Worm (Caenorhabditis elegans) whole organism, L2 larva: ENCODE results near the gene C05D9.4.
A peak's percentile ranks its signal among the peaks of the same experiment; 100 is the strongest.

Experiments
- C34F6.9 ChIP-seq: fragments of 150-350 bp; optimal IDR thresholded peaks from 2 replicates; lab custom pipeline; 2014; ENCODE audit warnings: missing biosample characterization, missing genetic modification characterization
- F13H6.1 ChIP-seq: sonication (generic microtip); optimal IDR thresholded peaks from 2 replicates; lab custom pipeline; 2016; ENCODE audit warnings: missing genetic modification characterization, missing compliant biosample characterization
- R02D3.7 ChIP-seq: fragments of 150-350 bp; optimal IDR thresholded peaks from 2 replicates; lab custom pipeline; 2014; ENCODE audit warnings: missing biosample characterization, missing genetic modification characterization
- Y55F3AM.14 ChIP-seq: fragments of 200-800 bp; sonication (Bioruptor generic); optimal IDR thresholded peaks from 2 replicates; lab custom pipeline; 2018; ENCODE audit warnings: mild to moderate bottlenecking, missing genetic modification characterization, missing compliant biosample characterization
- ZK546.5 ChIP-seq: sonication (generic microtip); optimal IDR thresholded peaks from 2 replicates; lab custom pipeline; 2017; ENCODE audit warnings: missing biosample characterization, missing genetic modification characterization
- alr-1 ChIP-seq: fragments of 150-350 bp; optimal IDR thresholded peaks from 2 replicates; lab custom pipeline; 2014; ENCODE audit warnings: missing biosample characterization, missing genetic modification characterization
- aly-2 ChIP-seq: fragments of 150-350 bp; optimal IDR thresholded peaks from 2 replicates; lab custom pipeline; 2014; ENCODE audit warnings: missing biosample characterization, missing genetic modification characterization
- ama-1 ChIP-seq: fragments of 150-350 bp; optimal IDR thresholded peaks from 2 replicates; lab custom pipeline; 2018; ENCODE audit warnings: inconsistent platforms
- blmp-1 ChIP-seq: sonication (generic microtip); optimal IDR thresholded peaks from 2 replicates; lab custom pipeline; 2017; ENCODE audit warnings: missing genetic modification characterization, mild to moderate bottlenecking, missing compliant biosample characterization, antibody characterized with exemption, moderate library complexity; ENCODE audit not compliant: insufficient read depth
- ceh-16 ChIP-seq: fragments of 150-350 bp; optimal IDR thresholded peaks from 2 replicates; lab custom pipeline; 2014; ENCODE audit warnings: missing biosample characterization, missing genetic modification characterization
- ceh-82 ChIP-seq: fragments of 150-350 bp; optimal IDR thresholded peaks from 2 replicates; lab custom pipeline; 2014; ENCODE audit warnings: missing biosample characterization, missing genetic modification characterization
- crh-2 ChIP-seq: sonication (generic microtip); optimal IDR thresholded peaks from 2 replicates; lab custom pipeline; 2017; ENCODE audit warnings: missing biosample characterization, missing genetic modification characterization
- dmd-4 ChIP-seq: sonication (generic microtip); optimal IDR thresholded peaks from 2 replicates; lab custom pipeline; 2017; ENCODE audit warnings: missing biosample characterization, missing genetic modification characterization
- egl-27 ChIP-seq: sonication (generic microtip); optimal IDR thresholded peaks from 3 replicates; lab custom pipeline; 2017; ENCODE audit warnings: missing biosample characterization, missing genetic modification reagents, missing genetic modification characterization
- elt-1 ChIP-seq: fragments of 150-350 bp; optimal IDR thresholded peaks from 2 replicates; lab custom pipeline; 2014; ENCODE audit warnings: missing biosample characterization, missing genetic modification characterization
- elt-3 ChIP-seq: sonication (generic microtip); optimal IDR thresholded peaks from 2 replicates; lab custom pipeline; 2017; ENCODE audit warnings: missing biosample characterization, missing genetic modification characterization
- fos-1 ChIP-seq: fragments of 150-350 bp; optimal IDR thresholded peaks from 2 replicates; lab custom pipeline; 2014; ENCODE audit warnings: missing biosample characterization, missing genetic modification characterization
- gmeb-1 ChIP-seq: fragments of 150-350 bp; optimal IDR thresholded peaks from 2 replicates; lab custom pipeline; 2014; ENCODE audit warnings: missing biosample characterization, missing genetic modification characterization
- lin-11 ChIP-seq: fragments of 150-350 bp; sonication (generic microtip); optimal IDR thresholded peaks from 2 replicates; lab custom pipeline; 2014; ENCODE audit warnings: missing biosample characterization, missing genetic modification characterization, inconsistent platforms, mixed read lengths
- lin-13 ChIP-seq: fragments of 150-350 bp; optimal IDR thresholded peaks from 2 replicates; lab custom pipeline; 2014; ENCODE audit warnings: missing biosample characterization, missing genetic modification reagents, missing genetic modification characterization
- lin-39 ChIP-seq: fragments of 150-350 bp; optimal IDR thresholded peaks from 2 replicates; lab custom pipeline; 2014; ENCODE audit warnings: missing biosample characterization, missing genetic modification reagents, missing genetic modification characterization
- mab-5 ChIP-seq: fragments of 150-350 bp; optimal IDR thresholded peaks from 2 replicates; lab custom pipeline; 2014; ENCODE audit warnings: missing biosample characterization, missing genetic modification characterization
- mbf-1 ChIP-seq: sonication (generic microtip); optimal IDR thresholded peaks from 2 replicates; lab custom pipeline; 2017; ENCODE audit warnings: missing biosample characterization, missing genetic modification characterization
- mdl-1 ChIP-seq, 2 experiments: fragments of 150-350 bp in 1 of 2; sonication (generic microtip) in 1 of 2; optimal IDR thresholded peaks; 2 replicates each; lab custom pipeline; 2017; ENCODE audit warnings: missing biosample characterization in 2 of 2, missing genetic modification characterization in 2 of 2
- nhr-10 ChIP-seq: sonication (generic microtip); optimal IDR thresholded peaks from 2 replicates; lab custom pipeline; 2017; ENCODE audit warnings: missing biosample characterization, missing genetic modification characterization
- nhr-11 ChIP-seq: fragments of 150-350 bp; optimal IDR thresholded peaks from 2 replicates; lab custom pipeline; 2014; ENCODE audit warnings: missing biosample characterization, missing genetic modification characterization
- nhr-12 ChIP-seq: fragments of 150-350 bp; optimal IDR thresholded peaks from 2 replicates; lab custom pipeline; 2014; ENCODE audit warnings: missing biosample characterization, missing genetic modification characterization
- nhr-129 ChIP-seq: fragments of 150-350 bp; optimal IDR thresholded peaks from 2 replicates; lab custom pipeline; 2014; ENCODE audit warnings: missing biosample characterization, missing genetic modification characterization
- nhr-21 ChIP-seq: fragments of 150-350 bp; optimal IDR thresholded peaks from 2 replicates; lab custom pipeline; 2014; ENCODE audit warnings: missing biosample characterization, missing genetic modification characterization
- nhr-23 ChIP-seq: fragments of 150-350 bp; optimal IDR thresholded peaks from 2 replicates; lab custom pipeline; 2014; ENCODE audit warnings: missing biosample characterization, missing genetic modification reagents, missing genetic modification characterization
- nhr-237 ChIP-seq: fragments of 150-350 bp; optimal IDR thresholded peaks from 2 replicates; lab custom pipeline; 2014; ENCODE audit warnings: missing biosample characterization, missing genetic modification characterization
- nhr-25 ChIP-seq: fragments of 150-350 bp; sonication (generic microtip); optimal IDR thresholded peaks from 3 replicates; lab custom pipeline; 2014; ENCODE audit warnings: missing biosample characterization, missing genetic modification characterization
- nhr-6 ChIP-seq: fragments of 150-350 bp; optimal IDR thresholded peaks from 2 replicates; lab custom pipeline; 2014; ENCODE audit warnings: missing biosample characterization, missing genetic modification characterization
- nhr-77 ChIP-seq: fragments of 150-350 bp; optimal IDR thresholded peaks from 2 replicates; lab custom pipeline; 2014; ENCODE audit warnings: missing biosample characterization, missing genetic modification characterization
- peb-1 ChIP-seq: fragments of 150-350 bp; optimal IDR thresholded peaks from 2 replicates; lab custom pipeline; 2014; ENCODE audit warnings: missing biosample characterization, missing genetic modification characterization
- sem-4 ChIP-seq: fragments of 150-350 bp; optimal IDR thresholded peaks from 2 replicates; lab custom pipeline; 2014; ENCODE audit warnings: missing biosample characterization, missing genetic modification reagents, missing genetic modification characterization
- skn-1 ChIP-seq: sonication (generic microtip); optimal IDR thresholded peaks from 2 replicates; lab custom pipeline; 2017; ENCODE audit warnings: missing biosample characterization, missing genetic modification characterization
- sma-3 ChIP-seq: sonication (generic microtip); optimal IDR thresholded peaks from 2 replicates; lab custom pipeline; 2016; ENCODE audit warnings: missing genetic modification reagents, missing genetic modification characterization, missing compliant biosample characterization
- sma-9 ChIP-seq, 2 experiments: fragments of 150-350 bp in 1 of 2; sonication (generic microtip) in 1 of 2; optimal IDR thresholded peaks; 2 replicates each; lab custom pipeline; 2014 to 2016; ENCODE audit warnings: missing genetic modification characterization in 2 of 2, mild to moderate bottlenecking in 1 of 2, missing biosample characterization in 1 of 2, missing compliant biosample characterization in 1 of 2, missing genetic modification reagents in 1 of 2, moderate library complexity in 1 of 2
- snpc-4 ChIP-seq: fragments of 150-350 bp; optimal IDR thresholded peaks from 2 replicates; lab custom pipeline; 2014; ENCODE audit warnings: missing biosample characterization, missing genetic modification characterization
- unc-39 ChIP-seq: fragments of 150-350 bp; optimal IDR thresholded peaks from 2 replicates; lab custom pipeline; 2014; ENCODE audit warnings: missing biosample characterization, missing genetic modification characterization
- unc-55 ChIP-seq: fragments of 150-350 bp; sonication (generic microtip); optimal IDR thresholded peaks from 3 replicates; lab custom pipeline; 2014; ENCODE audit warnings: missing biosample characterization, missing genetic modification reagents, missing genetic modification characterization
- unc-62 ChIP-seq: fragments of 150-350 bp; optimal IDR thresholded peaks from 2 replicates; lab custom pipeline; 2014; ENCODE audit warnings: missing biosample characterization, missing genetic modification reagents, missing genetic modification characterization
- zag-1 ChIP-seq: fragments of 150-350 bp; optimal IDR thresholded peaks from 2 replicates; lab custom pipeline; 2014; ENCODE audit warnings: missing biosample characterization, missing genetic modification characterization
- ztf-1 ChIP-seq: fragments of 200-800 bp; sonication (Bioruptor generic); conservative IDR thresholded peaks from 2 replicates; pipeline ENCODE4 v1.3.6; 2022; ENCODE audit warnings: missing genetic modification characterization, missing compliant biosample characterization
- ztf-11 ChIP-seq: sonication (generic microtip); optimal IDR thresholded peaks from 2 replicates; lab custom pipeline; 2017; ENCODE audit warnings: missing biosample characterization, missing genetic modification characterization
- ztf-4 ChIP-seq: fragments of 150-350 bp; optimal IDR thresholded peaks from 2 replicates; lab custom pipeline; 2014; ENCODE audit warnings: missing biosample characterization, missing genetic modification characterization

C05D9.4 gene

DNA sequence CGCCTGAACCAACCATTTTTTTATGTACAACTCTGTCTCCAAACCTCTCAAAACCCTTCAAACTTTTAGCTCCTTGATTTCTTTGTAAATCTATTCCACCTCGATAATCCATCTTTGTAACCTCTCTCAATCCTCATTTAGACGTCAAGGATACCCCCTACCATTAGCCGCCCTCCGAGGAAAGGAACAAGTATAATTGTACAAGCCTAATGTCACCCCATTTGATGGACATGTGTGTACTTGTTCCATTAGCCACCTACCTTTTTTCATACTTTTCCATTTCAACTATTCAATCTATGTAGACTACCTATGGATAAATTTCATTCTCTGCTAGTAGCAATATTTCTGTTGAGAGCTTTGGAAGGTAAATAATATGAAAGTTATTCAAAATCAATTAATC is at the start of gene C05D9.4:
Gene C05D9.4, plus strand, starts transcription at position 301 of the 400 bp plus-strand sequence.
- TF ChIP-seq egl-27 (tag; lab: Kevin White, UChicago) (no peak), nhr-12 (tag; lab: Kevin White, UChicago) (no peak), C34F6.9 (tag; lab: Kevin White, UChicago) (no peak), nhr-77 (no peak), mab-5 (tag; lab: Kevin White, UChicago) (no peak), lin-39 (tag; lab: Kevin White, UChicago) (no peak), ceh-82 (tag; lab: Kevin White, UChicago) (no peak), lin-13 (GFP tag; lab: Kevin White, UChicago) (no peak), nhr-25 (tag; lab: Kevin White, UChicago) (no peak), nhr-237 (no peak), nhr-129 (tag; lab: Kevin White, UChicago) (no peak), sma-3 (GFP tag; lab: Kevin White, UChicago) (no peak), lin-11 (tag; lab: Kevin White, UChicago) (no peak), unc-39 (no peak)

DNA sequence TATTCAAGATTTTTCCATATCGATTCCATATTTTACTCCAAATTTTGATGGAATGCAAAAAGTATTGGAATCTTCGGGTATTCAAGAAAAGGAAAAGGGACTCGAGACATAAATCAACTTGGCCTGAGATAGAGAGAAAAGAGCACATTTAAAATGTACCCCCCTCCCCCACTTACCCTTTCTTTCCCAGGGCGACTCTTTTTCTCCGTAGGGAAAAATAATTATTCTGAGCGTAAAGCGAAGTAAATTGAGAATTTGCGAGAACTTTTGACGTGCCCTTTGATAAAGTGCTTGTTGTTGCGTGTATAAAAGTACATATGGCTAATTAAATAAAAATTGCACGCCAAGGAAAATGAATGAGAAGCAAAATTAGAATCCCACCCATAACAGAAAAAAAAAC is 47.2 kb upstream of the C05D9.4 start:
- TF ChIP-seq sma-9 (GFP tag; optimal IDR thresholded peaks at IDR 0.05; lab: Kevin White, UChicago) (no peak), sma-9 (tag; optimal IDR thresholded peaks at IDR 0.05; lab: Kevin White, UChicago) (no peak), mab-5 (tag; lab: Kevin White, UChicago) (peak; percentile 79)
- TF ChIP-seq, all 48 proteins: peak for 1

DNA sequence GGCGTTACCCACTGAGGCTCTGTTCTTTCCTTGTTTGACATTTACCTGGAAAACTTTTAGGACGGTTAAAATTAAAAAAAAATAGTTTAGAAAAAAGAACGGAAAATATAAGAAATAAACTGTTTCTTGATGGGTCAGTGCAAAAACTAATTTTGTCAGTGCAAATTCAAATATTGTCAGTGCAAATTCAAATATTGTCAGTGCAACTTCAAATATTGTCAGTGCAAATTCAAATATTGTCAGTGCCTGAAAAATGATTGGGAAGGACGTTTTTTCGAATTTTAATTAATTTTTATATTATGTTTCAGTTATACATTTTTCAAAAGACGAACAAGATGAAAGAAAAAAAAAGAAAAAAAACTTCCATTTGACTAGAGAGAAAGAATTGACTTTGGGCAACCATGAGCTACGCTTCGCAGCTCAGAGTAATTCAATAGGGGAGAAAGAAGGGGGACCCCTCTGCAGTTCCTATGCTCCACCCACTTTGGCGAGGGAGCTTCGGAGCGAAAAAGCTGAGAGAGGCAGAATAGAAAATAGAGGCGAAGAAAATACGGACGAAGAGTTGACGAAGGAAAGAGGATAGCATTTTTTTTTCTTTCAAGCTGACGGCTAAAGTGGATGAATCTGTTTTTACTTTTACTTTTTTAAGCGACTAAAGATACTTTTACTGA is 45.3 kb upstream of the C05D9.4 start, which contains the start of gene unc-1:
Gene unc-1, minus strand, starts transcription at position 51 of the 671 bp plus-strand sequence.
- TF ChIP-seq F13H6.1 (tag; lab: Kevin White, UChicago) (peak; percentile 53), ztf-11 (tag; lab: Kevin White, UChicago) (no peak), dmd-4 (tag; lab: Kevin White, UChicago) (no peak), alr-1 (tag; lab: Kevin White, UChicago) (no peak), nhr-77 (no peak), nhr-21 (no peak), elt-3 (no peak), mab-5 (tag; lab: Kevin White, UChicago) (no peak), gmeb-1 (tag; lab: Kevin White, UChicago) (no peak), sem-4 (peak; percentile 63), ceh-16 (tag; lab: Kevin White, UChicago) (no peak), egl-27 (tag; lab: Kevin White, UChicago) (no peak), lin-11 (tag; lab: Kevin White, UChicago) (no peak), aly-2 (tag; lab: Kevin White, UChicago) (no peak), Y55F3AM.14 (GFP tag; lab: Kevin White, UChicago) (no peak), skn-1 (tag; lab: Kevin White, UChicago) (no peak), ztf-4 (tag; lab: Kevin White, UChicago) (no peak), nhr-23 (tag; lab: Kevin White, UChicago) (no peak), unc-55 (GFP tag; lab: Kevin White, UChicago) (peak; percentile 22), C34F6.9 (tag; lab: Kevin White, UChicago) (peak; percentile 34), zag-1 (tag; lab: Kevin White, UChicago) (peak; percentile 76), nhr-11 (tag; lab: Kevin White, UChicago) (no peak), fos-1 (tag; lab: Kevin White, UChicago) (no peak), nhr-6 (tag; lab: Kevin White, UChicago) (no peak), crh-2 (tag; lab: Kevin White, UChicago) (no peak), nhr-12 (tag; lab: Kevin White, UChicago) (no peak), ztf-1 (GFP tag; lab: Robert Waterston, UW) (no peak), sma-3 (GFP tag; lab: Kevin White, UChicago) (no peak), ceh-82 (tag; lab: Kevin White, UChicago) (no peak), lin-39 (tag; lab: Kevin White, UChicago) (no peak), nhr-237 (no peak), nhr-25 (tag; lab: Kevin White, UChicago) (no peak), mdl-1 (tag; optimal IDR thresholded peaks at IDR 0.05; lab: Kevin White, UChicago) (peak in 1 of 2 experiments; percentile 3), mbf-1 (tag; lab: Kevin White, UChicago) (no peak), snpc-4 (tag; lab: Kevin White, UChicago) (no peak), nhr-10 (tag; lab: Kevin White, UChicago) (no peak), R02D3.7 (no peak), ZK546.5 (tag; lab: Kevin White, UChicago) (no peak), blmp-1 (tag; lab: Kevin White, UChicago) (no peak), ama-1 (lab: Kevin White, UChicago) (no peak), peb-1 (tag; lab: Kevin White, UChicago) (no peak), nhr-129 (tag; lab: Kevin White, UChicago) (peak; percentile 23), elt-1 (tag; lab: Kevin White, UChicago) (no peak), lin-13 (GFP tag; lab: Kevin White, UChicago) (no peak), unc-62 (GFP tag; lab: Kevin White, UChicago) (no peak), unc-39 (no peak)
